Worm (Caenorhabditis elegans) whole organism, L4/young adult: ENCODE results near the gene zig-2.

Experiments used
- W03F9.2 ChIP-seq: fragments of 150-350 bp; optimal IDR thresholded peaks from 2 replicates; lab custom pipeline; 2014; ENCODE audit warnings: missing biosample characterization, missing genetic modification characterization
- dao-5 ChIP-seq: sonication (generic microtip); optimal IDR thresholded peaks from 2 replicates; lab custom pipeline; 2016; ENCODE audit warnings: missing genotype, missing genetic modification characterization, moderate library complexity, missing compliant biosample characterization
- him-1 ChIP-seq: sonication (generic microtip); optimal IDR thresholded peaks from 2 replicates; lab custom pipeline; 2016; ENCODE audit warnings: missing genotype, missing genetic modification reagents, missing genetic modification characterization, missing compliant biosample characterization

ce11 chrX:12365388-12365787 lies 24.1 kb upstream of the zig-2 start, which contains the start of gene F19H6.4:
- TF ChIP-seq him-1 (tag; lab: Kevin White, UChicago) (no peak), dao-5 (no peak), W03F9.2 (tag; lab: Kevin White, UChicago) (no peak)
